Fruit fly (Drosophila melanogaster) whole organism, embryonic: ENCODE measurements around the gene CG31680.

Experiments used
- BtbVII ChIP-seq: fragments of 200-800 bp; sonication (Bioruptor generic); optimal IDR thresholded peaks from 3 replicates; lab custom pipeline; 2017; ENCODE audit warnings: missing biosample characterization, mild to moderate bottlenecking, missing genetic modification characterization
- CG10274 ChIP-seq: fragments of 200-800 bp; sonication (Bioruptor generic); optimal IDR thresholded peaks from 3 replicates; lab custom pipeline; 2017; ENCODE audit warnings: missing biosample characterization, mild to moderate bottlenecking, missing genetic modification characterization
- CG10431 ChIP-seq: fragments of 200-800 bp; sonication (Bioruptor generic); optimal IDR thresholded peaks from 3 replicates; lab custom pipeline; 2018; ENCODE audit warnings: missing biosample characterization, mild to moderate bottlenecking, missing genetic modification characterization
- CG13123 ChIP-seq: fragments of 200-800 bp; sonication (Bioruptor generic); optimal IDR thresholded peaks from 2 replicates; lab custom pipeline; 2016; ENCODE audit warnings: missing biosample characterization, missing genetic modification characterization
- CG14710 ChIP-seq: fragments of 200-800 bp; sonication (Bioruptor generic); optimal IDR thresholded peaks from 3 replicates; lab custom pipeline; 2019; ENCODE audit warnings: missing biosample characterization, mild to moderate bottlenecking, missing genetic modification characterization, moderate library complexity
- CG15479 ChIP-seq: fragments of 200-800 bp; sonication (Bioruptor generic); optimal IDR thresholded peaks from 3 replicates; lab custom pipeline; 2019; ENCODE audit warnings: missing biosample characterization, mild to moderate bottlenecking, missing genetic modification characterization, moderate library complexity
- CG1602 ChIP-seq: fragments of 200-800 bp; sonication (Bioruptor generic); optimal IDR thresholded peaks from 3 replicates; lab custom pipeline; 2016; ENCODE audit warnings: missing biosample characterization, missing genetic modification characterization
- CG17912 ChIP-seq: fragments of 200-800 bp; sonication (Bioruptor generic); optimal IDR thresholded peaks from 2 replicates; lab custom pipeline; 2018; ENCODE audit warnings: missing biosample characterization, mild to moderate bottlenecking, missing genetic modification characterization
- CG18262 ChIP-seq: fragments of 200-800 bp; optimal IDR thresholded peaks from 3 replicates; lab custom pipeline; 2019; ENCODE audit warnings: missing biosample characterization, mild to moderate bottlenecking, missing genetic modification characterization, moderate library complexity
- CG18619 ChIP-seq: fragments of 200-800 bp; sonication (Bioruptor generic); optimal IDR thresholded peaks from 3 replicates; lab custom pipeline; 2017; ENCODE audit warnings: missing biosample characterization, mild to moderate bottlenecking, missing genetic modification characterization
- CG18764 ChIP-seq: fragments of 200-800 bp; sonication (Bioruptor generic); optimal IDR thresholded peaks from 3 replicates; lab custom pipeline; 2016; ENCODE audit warnings: missing biosample characterization, missing genetic modification characterization
- CG30020 ChIP-seq: fragments of 200-800 bp; optimal IDR thresholded peaks from 2 replicates; lab custom pipeline; 2019; ENCODE audit warnings: missing biosample characterization, mild to moderate bottlenecking, missing genetic modification characterization, moderate library complexity
- CG3281 ChIP-seq: fragments of 200-800 bp; sonication (Bioruptor generic); optimal IDR thresholded peaks from 3 replicates; lab custom pipeline; 2017; ENCODE audit warnings: missing biosample characterization, mild to moderate bottlenecking, missing genetic modification characterization
- CG34422 ChIP-seq: fragments of 200-800 bp; sonication (Bioruptor generic); IDR thresholded peaks from 3 replicates; pipeline ENCODE4 v1.3.6; 2022; ENCODE audit warnings: missing biosample characterization, missing genetic modification characterization
- CG42726 ChIP-seq: fragments of 200-800 bp; sonication (Bioruptor generic); IDR thresholded peaks from 2 replicates; pipeline ENCODE4 v1.3.6; 2022; ENCODE audit warnings: missing biosample characterization, missing genetic modification characterization; ENCODE audit not compliant: partially characterized antibody
- CG4854 ChIP-seq: fragments of 200-800 bp; sonication (Bioruptor generic); optimal IDR thresholded peaks from 2 replicates; lab custom pipeline; 2016; ENCODE audit warnings: missing biosample characterization, missing genetic modification characterization, inconsistent platforms
- CG7271 ChIP-seq: fragments of 200-800 bp; sonication (Bioruptor generic); optimal IDR thresholded peaks from 2 replicates; lab custom pipeline; 2018; ENCODE audit warnings: missing biosample characterization, mild to moderate bottlenecking, missing genetic modification characterization, moderate library complexity
- CG8765 ChIP-seq: fragments of 200-800 bp; sonication (Bioruptor generic); IDR thresholded peaks from 2 replicates; pipeline ENCODE4 v1.3.6; 2022; ENCODE audit warnings: missing biosample characterization, missing genetic modification characterization
- CG9932 ChIP-seq: fragments of 200-800 bp; sonication (Bioruptor generic); IDR thresholded peaks from 2 replicates; pipeline ENCODE4 v1.3.6; 2022; ENCODE audit warnings: missing biosample characterization, missing genetic modification characterization
- Chrac-16 ChIP-seq: fragments of 200-800 bp; sonication (Bioruptor generic); optimal IDR thresholded peaks from 3 replicates; lab custom pipeline; 2016; ENCODE audit warnings: missing biosample characterization, missing genetic modification characterization
- Deaf1 ChIP-seq: fragments of 200-800 bp; optimal IDR thresholded peaks from 3 replicates; lab custom pipeline; 2019; ENCODE audit warnings: missing biosample characterization, mild to moderate bottlenecking, missing genetic modification characterization, moderate library complexity
- Dek ChIP-seq: fragments of 200-800 bp; sonication (Bioruptor generic); optimal IDR thresholded peaks from 3 replicates; lab custom pipeline; 2019; ENCODE audit warnings: missing biosample characterization, mild to moderate bottlenecking, missing genetic modification characterization, moderate library complexity
- E2f1 ChIP-seq: fragments of 200-800 bp; sonication (Bioruptor generic); IDR thresholded peaks from 2 replicates; pipeline ENCODE4 v1.3.6; 2022; ENCODE audit warnings: missing biosample characterization, missing genetic modification characterization
- HLHmδ ChIP-seq: fragments of 200-800 bp; sonication (Bioruptor generic); optimal IDR thresholded peaks from 2 replicates; lab custom pipeline; 2018; ENCODE audit warnings: missing biosample characterization, mild to moderate bottlenecking, missing genetic modification characterization, moderate library complexity
- Hand ChIP-seq: fragments of 200-800 bp; sonication (Bioruptor generic); optimal IDR thresholded peaks from 2 replicates; lab custom pipeline; 2017; ENCODE audit warnings: mild to moderate bottlenecking, missing biosample characterization, missing genetic modification reagents, missing genetic modification characterization
- HmgZ ChIP-seq: fragments of 200-800 bp; sonication (Bioruptor generic); optimal IDR thresholded peaks from 2 replicates; lab custom pipeline; 2018; ENCODE audit warnings: missing biosample characterization, mild to moderate bottlenecking, missing genetic modification characterization
- Mrtf ChIP-seq: fragments of 200-800 bp; sonication (Bioruptor generic); IDR thresholded peaks from 3 replicates; pipeline ENCODE4 v1.3.6; 2022; ENCODE audit warnings: missing biosample characterization, missing genetic modification characterization
- Opbp ChIP-seq: fragments of 200-800 bp; sonication (Bioruptor generic); IDR thresholded peaks from 3 replicates; pipeline ENCODE4 v1.3.6; 2022; ENCODE audit warnings: missing biosample characterization, missing genetic modification characterization; ENCODE audit not compliant: partially characterized antibody
- PHDP ChIP-seq: fragments of 200-800 bp; sonication (Bioruptor generic); optimal IDR thresholded peaks from 3 replicates; lab custom pipeline; 2018; ENCODE audit warnings: missing biosample characterization, mild to moderate bottlenecking, missing genetic modification characterization, moderate library complexity
- Ssrp ChIP-seq: fragments of 200-800 bp; sonication (Bioruptor generic); optimal IDR thresholded peaks from 2 replicates; lab custom pipeline; 2018; ENCODE audit warnings: missing biosample characterization, mild to moderate bottlenecking, missing genetic modification characterization, moderate library complexity
- ab ChIP-seq: fragments of 200-800 bp; sonication (Bioruptor generic); optimal IDR thresholded peaks from 2 replicates; lab custom pipeline; 2016; ENCODE audit warnings: missing biosample characterization, missing genetic modification characterization
- aop ChIP-seq: fragments of 200-800 bp; sonication (Bioruptor generic); IDR thresholded peaks from 2 replicates; pipeline ENCODE4 v1.3.6; 2022; ENCODE audit warnings: missing biosample characterization, missing genetic modification characterization
- ara ChIP-seq: fragments of 200-800 bp; sonication (Bioruptor generic); IDR thresholded peaks from 2 replicates; pipeline ENCODE4 v1.3.6; 2022; ENCODE audit warnings: missing biosample characterization, missing genetic modification characterization
- ase ChIP-seq: fragments of 200-800 bp; sonication (Bioruptor generic); IDR thresholded peaks from 3 replicates; pipeline ENCODE4 v1.3.6; 2022; ENCODE audit warnings: missing biosample characterization, missing genetic modification characterization
- cad ChIP-seq: fragments of >200 bp; optimal IDR thresholded peaks from 2 replicates; lab custom pipeline; 2017; ENCODE audit warnings: missing biosample characterization, missing genetic modification characterization
- danr ChIP-seq: fragments of 200-800 bp; sonication (Bioruptor generic); IDR thresholded peaks from 2 replicates; pipeline ENCODE4 v1.3.6; 2022; ENCODE audit warnings: missing biosample characterization, missing genetic modification characterization
- esg ChIP-seq: fragments of 200-800 bp; sonication (Bioruptor generic); conservative IDR thresholded peaks from 2 replicates; pipeline ENCODE4 v1.3.6; 2022; ENCODE audit warnings: missing biosample characterization, missing genetic modification characterization
- eve ChIP-seq, 2 experiments: fragments of >200 bp; optimal IDR thresholded peaks; 2 replicates each; lab custom pipeline; 2017; ENCODE audit warnings: missing biosample characterization in 2 of 2, missing genetic modification characterization in 2 of 2
- gcm2 ChIP-seq: fragments of 200-800 bp; sonication (Bioruptor generic); optimal IDR thresholded peaks from 2 replicates; lab custom pipeline; 2016; ENCODE audit warnings: missing biosample characterization, missing genetic modification characterization
- ham ChIP-seq: fragments of 200-800 bp; sonication (Bioruptor generic); IDR thresholded peaks from 2 replicates; pipeline ENCODE4 v1.3.6; 2022; ENCODE audit warnings: missing biosample characterization, missing genetic modification characterization
- hkb ChIP-seq, 2 experiments: fragments of 200-800 bp in 1 of 2; fragments of >200 bp in 1 of 2; sonication (Bioruptor generic) in 1 of 2; IDR thresholded peaks in 1 of 2; optimal IDR thresholded peaks in 1 of 2; 2 replicates each; pipeline versions ENCODE4 v1.3.6 to Lab custom; 2017 to 2022; ENCODE audit warnings: missing biosample characterization in 1 of 2, missing genetic modification characterization in 1 of 2
- jing ChIP-seq: fragments of 200-800 bp; sonication (Bioruptor generic); optimal IDR thresholded peaks from 2 replicates; lab custom pipeline; 2018; ENCODE audit warnings: missing biosample characterization, mild to moderate bottlenecking, missing genetic modification characterization
- kah ChIP-seq: fragments of 200-800 bp; sonication (Bioruptor generic); optimal IDR thresholded peaks from 2 replicates; lab custom pipeline; 2018; ENCODE audit warnings: missing biosample characterization, mild to moderate bottlenecking, missing genetic modification characterization
- mirr ChIP-seq: fragments of 200-800 bp; sonication (Bioruptor generic); optimal IDR thresholded peaks from 3 replicates; lab custom pipeline; 2018; ENCODE audit warnings: missing biosample characterization, mild to moderate bottlenecking, missing genetic modification characterization
- phol ChIP-seq: fragments of 200-800 bp; sonication (Bioruptor generic); optimal IDR thresholded peaks from 3 replicates; lab custom pipeline; 2018; ENCODE audit warnings: missing biosample characterization, mild to moderate bottlenecking, missing genetic modification characterization, moderate library complexity
- pum ChIP-seq: fragments of 200-800 bp; sonication (Bioruptor generic); optimal IDR thresholded peaks from 2 replicates; lab custom pipeline; 2016; ENCODE audit warnings: missing biosample characterization, missing genetic modification characterization
- sim ChIP-seq: fragments of 200-800 bp; sonication (Bioruptor generic); IDR thresholded peaks from 2 replicates; pipeline ENCODE4 v1.3.6; 2022; ENCODE audit warnings: missing biosample characterization, missing genetic modification characterization
- slp2 ChIP-seq: fragments of 200-800 bp; sonication (Bioruptor generic); optimal IDR thresholded peaks from 2 replicates; lab custom pipeline; 2016; ENCODE audit warnings: missing biosample characterization, missing genetic modification characterization
- sr ChIP-seq: fragments of 200-800 bp; sonication (Bioruptor generic); IDR thresholded peaks from 3 replicates; pipeline ENCODE4 v1.3.6; 2022; ENCODE audit warnings: missing biosample characterization, missing genetic modification characterization
- tap ChIP-seq: fragments of 200-800 bp; optimal IDR thresholded peaks from 3 replicates; lab custom pipeline; 2019; ENCODE audit warnings: missing biosample characterization, mild to moderate bottlenecking, missing genetic modification characterization, moderate library complexity
- z ChIP-seq: fragments of 200-800 bp; sonication (Bioruptor generic); IDR thresholded peaks from 3 replicates; pipeline ENCODE4 v1.3.6; 2022; ENCODE audit warnings: missing biosample characterization, missing genetic modification characterization

The CG31680 gene

DNA sequence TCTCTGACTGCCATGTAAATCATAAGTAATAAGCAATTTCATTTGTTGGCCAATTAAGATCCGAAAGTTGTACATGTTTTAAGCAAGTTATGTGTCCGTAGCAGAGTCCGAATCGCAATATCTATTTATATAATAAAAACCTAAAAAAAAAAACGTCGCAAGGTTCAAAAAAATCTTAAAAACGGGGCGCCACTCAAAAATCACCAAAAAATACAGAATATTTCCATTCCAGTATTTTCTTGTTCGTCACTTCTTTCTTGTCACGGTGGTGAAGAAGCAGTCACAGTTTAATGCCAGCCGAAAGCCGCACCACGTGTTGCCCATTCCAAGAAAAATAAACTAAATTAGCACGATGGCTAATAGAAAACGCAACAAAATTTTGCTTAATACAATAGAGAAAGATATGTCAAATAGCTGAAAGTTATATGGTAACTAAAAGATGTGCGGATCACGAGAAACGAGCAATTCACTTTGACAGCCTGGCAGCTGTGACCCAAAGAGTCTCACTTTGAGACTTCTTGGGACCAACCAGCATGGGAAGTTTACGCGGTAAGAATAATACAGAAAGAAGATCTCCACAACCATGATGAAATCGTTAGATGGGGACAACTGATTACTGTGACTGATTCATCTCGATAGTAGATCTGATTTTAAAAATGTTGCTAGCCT lies 7.5 kb downstream of the CG31680 start (continued):
- peak; percentile 8 for TF ChIP-seq CG10431 (GFP tag; lab: Kevin White, UChicago)
- TF ChIP-seq CG15479 (GFP tag; lab: Kevin White, UChicago), result no peak
- TF ChIP-seq CG3281 (GFP tag; lab: Kevin White, UChicago), result no peak
- no peak for TF ChIP-seq hkb (optimal IDR thresholded peaks at IDR 0.05; lab: Kevin White, UChicago)
- no peak for TF ChIP-seq hkb (GFP tag; IDR thresholded peaks at IDR 0.05; lab: Robert Waterston, UW)
- TF ChIP-seq CG4854 (GFP tag; lab: Kevin White, UChicago), result no peak
- TF ChIP-seq CG8765 (GFP tag; lab: Robert Waterston, UW), result no peak
- no peak for TF ChIP-seq BtbVII
- no peak for TF ChIP-seq CG34422 (GFP tag; lab: Robert Waterston, UW)
- no peak for TF ChIP-seq gcm2 (GFP tag; lab: Kevin White, UChicago)
- TF ChIP-seq Hand (GFP tag; lab: Kevin White, UChicago), result no peak
- no peak for TF ChIP-seq Ssrp (tag; lab: Kevin White, UChicago)
- no peak for TF ChIP-seq ara (GFP tag; lab: Robert Waterston, UW)
- no peak for TF ChIP-seq danr (GFP tag; lab: Robert Waterston, UW)
- no peak for TF ChIP-seq Opbp (GFP tag; lab: Robert Waterston, UW)
- TF ChIP-seq aop, result no peak
- no peak for TF ChIP-seq z (GFP tag; lab: Robert Waterston, UW)
- TF ChIP-seq Mrtf (GFP tag; lab: Robert Waterston, UW), result no peak
- no peak for TF ChIP-seq CG17912
- TF ChIP-seq HLHmδ, result no peak
- no peak for TF ChIP-seq CG18764 (GFP tag; lab: Kevin White, UChicago)
- no peak for TF ChIP-seq eve (GFP tag; optimal IDR thresholded peaks at IDR 0.05; lab: Kevin White, UChicago)
- TF ChIP-seq Deaf1, result no peak
- no peak for TF ChIP-seq CG18262
- TF ChIP-seq sim, result no peak
- TF ChIP-seq HmgZ (tag; lab: Kevin White, UChicago), result peak; percentile 43
- TF ChIP-seq ase (GFP tag; lab: Robert Waterston, UW), result no peak
- TF ChIP-seq CG7271, result no peak
- TF ChIP-seq ham, result no peak
- TF ChIP-seq sr (GFP tag; lab: Robert Waterston, UW), result no peak
- TF ChIP-seq Chrac-16 (GFP tag; lab: Kevin White, UChicago), result no peak
- TF ChIP-seq Dek, result no peak
- peak; percentile 24 for TF ChIP-seq CG14710
- TF ChIP-seq CG13123 (GFP tag; lab: Kevin White, UChicago), result no peak
- TF ChIP-seq CG9932 (GFP tag; lab: Robert Waterston, UW), result no peak
- TF ChIP-seq CG18619 (GFP tag; lab: Kevin White, UChicago), result no peak
- TF ChIP-seq CG30020 (tag; lab: Kevin White, UChicago), result peak; percentile 4
- no peak for TF ChIP-seq mirr
- TF ChIP-seq pum (GFP tag; lab: Kevin White, UChicago), result no peak
- TF ChIP-seq slp2 (GFP tag; lab: Kevin White, UChicago), result no peak
- TF ChIP-seq PHDP (tag; lab: Kevin White, UChicago), result no peak
- peak; percentile 8 for TF ChIP-seq kah (GFP tag; lab: Kevin White, UChicago)
- no peak for TF ChIP-seq E2f1
- TF ChIP-seq ab (GFP tag; lab: Kevin White, UChicago), result no peak
- TF ChIP-seq jing (GFP tag; lab: Kevin White, UChicago), result no peak
- no peak for TF ChIP-seq cad
- no peak for TF ChIP-seq CG42726 (GFP tag; lab: Robert Waterston, UW)
- no peak for TF ChIP-seq tap
- TF ChIP-seq esg (GFP tag; lab: Robert Waterston, UW), result no peak
- TF ChIP-seq phol (tag; lab: Kevin White, UChicago), result peak; percentile 5
- no peak for TF ChIP-seq CG1602
- no peak for TF ChIP-seq CG10274 (GFP tag; lab: Kevin White, UChicago)
